Fruit fly (Drosophila melanogaster): ENCODE measurements around the gene CG9747.

The CG9747 gene

dm6 chr3R:30174160-30175002 is 16.7 kb downstream of the CG9747 start, which contains the start of gene Mlc2:
Gene Mlc2, minus strand, starts transcription at chr3R:30174551.
- TF ChIP-seq noc (tag; optimal IDR thresholded peaks at IDR 0.05) = no peak

- TF ChIP-seq noc (tag; optimal IDR thresholded peaks at IDR 0.05) = no peak
These were observed 20.1 kb downstream of the CG9747 start, which contains the start of gene Rsod for dm6 chr3R:30170671-30171667. Gene Rsod, minus strand, starts transcription at chr3R:30171207.

DNA sequence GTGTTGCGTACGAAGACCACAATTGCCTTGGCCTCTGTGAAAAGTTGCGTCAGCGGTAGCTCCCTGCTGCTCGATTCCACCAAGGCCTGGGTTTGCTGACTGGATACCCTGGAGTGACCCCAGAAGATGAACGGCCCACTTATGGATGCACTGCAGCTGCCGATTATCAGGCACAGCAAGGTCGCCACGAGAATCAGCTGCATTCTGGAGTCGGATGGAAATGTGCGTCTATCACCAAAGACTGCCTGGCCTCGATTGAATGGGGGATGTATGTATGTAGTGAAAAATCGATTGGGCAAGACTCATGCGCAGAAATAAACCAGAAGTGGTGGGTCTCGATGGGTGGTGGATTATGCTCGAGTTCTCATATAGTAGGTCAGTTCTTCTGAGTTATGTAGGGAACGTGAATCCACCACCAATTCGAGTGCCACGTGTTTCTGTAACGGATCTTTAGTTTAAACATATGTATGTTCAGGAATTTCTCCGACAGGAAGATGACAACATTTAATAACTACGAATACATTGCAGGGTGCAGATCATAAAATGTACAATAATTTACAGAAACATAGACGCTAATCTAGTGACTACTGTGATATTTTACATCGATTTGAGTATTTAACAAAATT is 24.8 kb downstream of the CG9747 start, which contains the start of gene VhaAC45RP:
Gene VhaAC45RP, minus strand, starts transcription at position 261 of the 626 bp plus-strand sequence.
- TF ChIP-seq noc (tag; optimal IDR thresholded peaks at IDR 0.05) = no peak

- TF ChIP-seq noc (tag; optimal IDR thresholded peaks at IDR 0.05) = no peak
These were observed 26.9 kb downstream of the CG9747 start for dm6 chr3R:30164162-30164561.

DNA sequence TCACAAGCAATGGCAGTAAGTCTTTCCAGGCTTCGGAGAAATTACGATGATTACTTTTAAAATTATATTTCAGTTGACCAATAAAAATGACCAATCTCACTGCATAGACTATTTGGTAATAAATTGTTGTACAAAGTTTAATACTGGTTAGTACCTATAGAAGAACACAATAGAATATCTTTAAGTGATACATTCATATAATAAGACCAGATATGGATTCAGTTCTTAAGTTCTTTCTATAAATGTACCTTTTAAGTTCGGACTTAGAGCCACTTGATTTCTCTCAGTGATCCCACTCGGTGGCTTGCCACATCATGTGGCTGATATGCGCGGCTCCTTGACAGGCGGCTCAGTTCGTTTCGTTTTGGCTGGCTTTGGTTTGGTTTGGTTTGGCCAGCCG is 27.8 kb downstream of the CG9747 start:
- TF ChIP-seq noc (tag; optimal IDR thresholded peaks at IDR 0.05) = no peak

dm6 chr3R:30160312-30160942 is 30.6 kb downstream of the CG9747 start, which contains the start of gene CG11498:
Gene CG11498, minus strand, starts transcription at chr3R:30160473.
- no peak for TF ChIP-seq noc (tag; optimal IDR thresholded peaks at IDR 0.05)

DNA sequence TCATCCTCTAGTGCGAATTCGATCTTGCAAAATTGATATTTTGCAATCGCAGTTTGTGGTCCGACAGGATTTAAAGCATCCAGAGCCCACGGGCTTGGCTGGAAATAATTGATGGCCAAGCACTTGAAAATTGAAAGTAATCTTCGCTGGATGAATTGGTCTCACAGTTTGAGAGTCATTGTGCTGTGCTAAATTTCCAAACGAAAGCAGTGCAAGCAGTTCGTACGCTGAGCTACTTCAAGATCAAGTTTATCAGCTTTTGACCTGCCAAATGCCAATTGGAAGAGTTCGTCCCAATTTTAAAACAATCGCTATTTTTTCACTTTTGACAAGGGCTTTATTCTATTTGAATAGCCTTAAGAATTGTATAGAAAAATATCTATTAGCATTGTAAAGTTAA is 37.2 kb downstream of the CG9747 start:
- TF ChIP-seq noc (tag; optimal IDR thresholded peaks at IDR 0.05) = no peak

DNA sequence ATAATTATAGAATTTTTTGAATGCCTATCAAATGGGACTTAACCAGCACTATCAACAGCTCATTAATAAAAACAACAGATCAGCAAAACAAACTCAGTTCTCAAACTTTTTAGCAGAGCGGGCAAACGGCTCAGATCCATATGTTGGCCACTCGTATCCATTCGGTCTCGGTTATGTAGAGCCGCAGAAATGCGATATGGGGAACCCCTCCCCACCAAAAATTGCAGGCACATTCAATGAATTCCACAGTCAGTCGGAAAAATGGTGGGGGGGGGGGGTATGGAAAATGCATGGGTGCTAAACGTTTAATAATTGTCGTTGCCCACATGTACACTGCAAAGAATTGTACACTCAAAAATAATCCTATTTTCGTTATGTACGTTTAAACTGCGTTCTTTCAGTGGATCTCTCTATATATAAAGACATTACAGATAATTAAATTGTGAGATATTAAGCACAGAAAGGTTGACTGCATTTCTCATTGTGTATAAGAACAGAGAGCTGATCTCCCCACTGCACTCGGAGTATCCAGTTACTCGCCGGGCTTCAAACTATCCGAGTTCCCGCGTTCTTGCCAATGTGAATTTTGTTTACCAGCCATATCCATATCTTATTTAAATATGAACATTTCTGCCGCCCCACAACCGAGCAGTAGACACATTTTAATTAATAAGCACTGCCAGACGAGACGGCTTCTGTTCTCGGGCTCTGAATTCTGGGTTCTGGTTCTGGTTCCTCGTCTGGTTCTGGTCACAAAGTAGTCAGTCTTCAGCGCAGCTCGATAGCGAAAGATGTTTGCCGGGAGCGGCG is 39.5 kb downstream of the CG9747 start, which contains the start of gene CG15529:
Gene CG15529, plus strand, starts transcription at position 760 of the 810 bp plus-strand sequence.
- TF ChIP-seq noc (tag; optimal IDR thresholded peaks at IDR 0.05) = no peak

DNA sequence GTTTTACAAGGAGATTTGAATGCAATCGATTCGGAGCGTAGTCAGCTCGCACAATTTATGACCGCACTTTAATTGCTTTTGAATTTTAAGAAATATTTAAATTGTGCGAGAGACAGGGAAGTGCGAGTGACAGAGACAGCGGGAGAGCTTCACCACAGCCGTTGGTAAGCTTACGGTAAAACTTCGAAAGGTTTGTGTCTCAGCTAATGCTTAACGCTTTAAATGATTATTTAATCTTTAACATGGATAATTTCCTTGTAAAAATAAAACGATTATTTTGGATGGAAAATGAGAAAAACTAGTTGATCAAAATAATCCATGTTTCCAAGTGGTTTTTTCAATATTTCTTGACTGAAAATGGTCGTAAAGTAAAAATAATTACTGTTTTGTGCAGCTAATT is 40.5 kb downstream of the CG9747 start:
- no peak for TF ChIP-seq noc (tag; optimal IDR thresholded peaks at IDR 0.05)

DNA sequence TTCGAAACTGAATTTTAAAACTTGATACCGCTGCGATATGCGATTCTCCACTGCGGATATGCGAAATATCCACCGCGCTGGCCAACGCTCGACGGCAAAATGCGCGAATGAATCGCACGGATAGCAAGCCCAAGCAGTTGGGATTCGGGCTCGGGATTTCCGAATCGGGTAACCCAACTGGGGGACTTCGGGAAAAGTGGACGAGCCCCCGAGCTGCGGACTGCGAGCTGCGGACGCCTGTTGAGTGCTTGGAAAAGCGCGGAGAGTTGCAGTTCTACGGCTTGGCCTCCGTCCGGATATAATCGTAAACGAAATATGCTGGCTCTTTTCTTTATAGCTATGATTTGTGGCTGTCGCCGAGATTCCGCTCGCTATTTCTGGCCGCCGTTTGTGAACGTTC is 41.5 kb downstream of the CG9747 start, which contains the start of gene AdoR:
Gene AdoR, minus strand, starts transcription at position 101 of the 400 bp plus-strand sequence.
- no peak for TF ChIP-seq noc (tag; optimal IDR thresholded peaks at IDR 0.05)

Measured in whole organism, larva.